Fruit fly (Drosophila melanogaster) whole organism, embryonic: Measurements from ENCODE around the gene mrva.

ENCODE experiments used
- Awh ChIP-seq: fragments of 200-800 bp; sonication (Bioruptor generic); IDR thresholded peaks from 2 replicates; pipeline ENCODE4, ENCODE4 v1.3.6; 2022; ENCODE audit warnings: missing biosample characterization, missing genetic modification characterization
- BEAF-32 ChIP-seq: fragments of 200-800 bp; sonication (Bioruptor generic); optimal IDR thresholded peaks from 3 replicates; lab custom pipeline; 2017; ENCODE audit warnings: missing biosample characterization, missing genetic modification characterization, mild to moderate bottlenecking, moderate library complexity, missing genetic modification reagents
- CG10431 ChIP-seq: fragments of 200-800 bp; sonication (Bioruptor generic); optimal IDR thresholded peaks from 3 replicates; lab custom pipeline; 2018; ENCODE audit warnings: missing biosample characterization, mild to moderate bottlenecking, missing genetic modification characterization
- CG12769 ChIP-seq: fragments of 200-800 bp; sonication (Bioruptor generic); optimal IDR thresholded peaks from 2 replicates; lab custom pipeline; 2019; ENCODE audit warnings: missing biosample characterization, mild to moderate bottlenecking, missing genetic modification characterization, moderate library complexity
- CG14710 ChIP-seq: fragments of 200-800 bp; sonication (Bioruptor generic); optimal IDR thresholded peaks from 3 replicates; lab custom pipeline; 2019; ENCODE audit warnings: missing biosample characterization, mild to moderate bottlenecking, missing genetic modification characterization, moderate library complexity
- CG15479 ChIP-seq: fragments of 200-800 bp; sonication (Bioruptor generic); optimal IDR thresholded peaks from 3 replicates; lab custom pipeline; 2019; ENCODE audit warnings: missing biosample characterization, mild to moderate bottlenecking, missing genetic modification characterization, moderate library complexity
- CG1603 ChIP-seq: fragments of 200-800 bp; sonication (Bioruptor generic); optimal IDR thresholded peaks from 2 replicates; lab custom pipeline; 2019; ENCODE audit warnings: missing biosample characterization, mild to moderate bottlenecking, missing genetic modification characterization, moderate library complexity
- CG18619 ChIP-seq: fragments of 200-800 bp; sonication (Bioruptor generic); optimal IDR thresholded peaks from 3 replicates; lab custom pipeline; 2017; ENCODE audit warnings: missing biosample characterization, mild to moderate bottlenecking, missing genetic modification characterization
- CG2199 ChIP-seq: fragments of 200-800 bp; sonication (Bioruptor generic); IDR thresholded peaks from 3 replicates; pipeline ENCODE4 v1.3.6; 2022; ENCODE audit warnings: missing biosample characterization, missing genetic modification characterization
- CG30403 ChIP-seq: fragments of 200-800 bp; sonication (Bioruptor generic); optimal IDR thresholded peaks from 3 replicates; lab custom pipeline; 2016; ENCODE audit warnings: missing biosample characterization, missing genetic modification characterization
- CG31365 ChIP-seq: fragments of 200-800 bp; sonication (Bioruptor generic); optimal IDR thresholded peaks from 2 replicates; lab custom pipeline; 2018; ENCODE audit warnings: missing biosample characterization, mild to moderate bottlenecking, missing genetic modification characterization
- CG31441 ChIP-seq: fragments of 200-800 bp; sonication (Bioruptor generic); IDR thresholded peaks from 2 replicates; pipeline ENCODE4 v1.3.6; 2022; ENCODE audit warnings: missing biosample characterization, missing genetic modification characterization
- CG3281 ChIP-seq: fragments of 200-800 bp; sonication (Bioruptor generic); optimal IDR thresholded peaks from 3 replicates; lab custom pipeline; 2017; ENCODE audit warnings: missing biosample characterization, mild to moderate bottlenecking, missing genetic modification characterization
- CG4424 ChIP-seq: fragments of 200-800 bp; sonication (Bioruptor generic); optimal IDR thresholded peaks from 3 replicates; lab custom pipeline; 2016; ENCODE audit warnings: missing biosample characterization, missing genetic modification characterization
- CG4820 ChIP-seq: fragments of 200-800 bp; sonication (Bioruptor generic); optimal IDR thresholded peaks from 3 replicates; lab custom pipeline; 2016; ENCODE audit warnings: missing biosample characterization, missing genetic modification characterization
- CG6813 ChIP-seq: fragments of 200-800 bp; sonication (Bioruptor generic); optimal IDR thresholded peaks from 2 replicates; lab custom pipeline; 2017; ENCODE audit warnings: missing biosample characterization, missing genetic modification characterization, mild to moderate bottlenecking, moderate library complexity, missing genetic modification reagents
- CG7271 ChIP-seq: fragments of 200-800 bp; sonication (Bioruptor generic); optimal IDR thresholded peaks from 2 replicates; lab custom pipeline; 2018; ENCODE audit warnings: missing biosample characterization, mild to moderate bottlenecking, missing genetic modification characterization, moderate library complexity
- D ChIP-seq, 2 experiments: fragments of 200-800 bp in 1 of 2; fragments of >200 bp in 1 of 2; sonication (Bioruptor generic) in 1 of 2; optimal IDR thresholded peaks; 2 replicates in 1 of 2; 3 replicates in 1 of 2; lab custom pipeline; 2017; ENCODE audit warnings: mild to moderate bottlenecking in 1 of 2, missing biosample characterization in 1 of 2, missing genetic modification characterization in 1 of 2, missing genetic modification reagents in 1 of 2
- Deaf1 ChIP-seq: fragments of 200-800 bp; optimal IDR thresholded peaks from 3 replicates; lab custom pipeline; 2019; ENCODE audit warnings: missing biosample characterization, mild to moderate bottlenecking, missing genetic modification characterization, moderate library complexity
- Fer1 ChIP-seq: fragments of 200-800 bp; sonication (Bioruptor generic); optimal IDR thresholded peaks from 2 replicates; lab custom pipeline; 2017; ENCODE audit warnings: missing biosample characterization, mild to moderate bottlenecking, missing genetic modification characterization
- Fer2 ChIP-seq: fragments of 200-800 bp; sonication (Bioruptor generic); optimal IDR thresholded peaks from 2 replicates; lab custom pipeline; 2018; ENCODE audit warnings: missing biosample characterization, mild to moderate bottlenecking, missing genetic modification characterization, moderate library complexity
- Mrtf ChIP-seq: fragments of 200-800 bp; sonication (Bioruptor generic); IDR thresholded peaks from 3 replicates; pipeline ENCODE4 v1.3.6; 2022; ENCODE audit warnings: missing biosample characterization, missing genetic modification characterization
- Nf-YB ChIP-seq: fragments of 200-800 bp; sonication (Bioruptor generic); optimal IDR thresholded peaks from 3 replicates; lab custom pipeline; 2019; ENCODE audit warnings: missing biosample characterization, mild to moderate bottlenecking, missing genetic modification characterization, moderate library complexity
- Nf-YC ChIP-seq: fragments of 200-800 bp; optimal IDR thresholded peaks from 3 replicates; lab custom pipeline; 2019; ENCODE audit warnings: missing biosample characterization, mild to moderate bottlenecking, missing genetic modification characterization, moderate library complexity
- PHDP ChIP-seq: fragments of 200-800 bp; sonication (Bioruptor generic); optimal IDR thresholded peaks from 3 replicates; lab custom pipeline; 2018; ENCODE audit warnings: missing biosample characterization, mild to moderate bottlenecking, missing genetic modification characterization, moderate library complexity
- Stat92E ChIP-seq, 3 experiments: fragments of >200 bp in 2 of 3; fragments of 200-800 bp in 1 of 3; sonication (Bioruptor generic) in 1 of 3; optimal IDR thresholded peaks; 2 replicates each; lab custom pipeline; 2017 to 2019; ENCODE audit warnings: missing biosample characterization in 3 of 3, missing genetic modification characterization in 3 of 3, mild to moderate bottlenecking in 1 of 3, moderate library complexity in 1 of 3
- YL-1 ChIP-seq: fragments of 200-800 bp; sonication (Bioruptor generic); optimal IDR thresholded peaks from 3 replicates; lab custom pipeline; 2017; ENCODE audit warnings: missing biosample characterization, mild to moderate bottlenecking, missing genetic modification characterization
- amos ChIP-seq: fragments of 200-800 bp; sonication (Bioruptor generic); IDR thresholded peaks from 2 replicates; pipeline ENCODE4 v1.3.6; 2022; ENCODE audit warnings: missing biosample characterization, missing genetic modification characterization; ENCODE audit not compliant: partially characterized antibody
- btn ChIP-seq: fragments of 200-800 bp; sonication (Bioruptor generic); optimal IDR thresholded peaks from 2 replicates; lab custom pipeline; 2016; ENCODE audit warnings: missing biosample characterization, missing genetic modification characterization
- cwo ChIP-seq: fragments of 200-800 bp; sonication (Bioruptor generic); optimal IDR thresholded peaks from 3 replicates; lab custom pipeline; 2017; ENCODE audit warnings: missing biosample characterization, missing genetic modification characterization, mild to moderate bottlenecking, moderate library complexity, missing genetic modification reagents
- disco-r ChIP-seq: fragments of 200-800 bp; sonication (Bioruptor generic); optimal IDR thresholded peaks from 2 replicates; lab custom pipeline; 2016; ENCODE audit warnings: missing biosample characterization, missing genetic modification characterization
- dysf ChIP-seq: fragments of 200-800 bp; sonication (Bioruptor generic); IDR thresholded peaks from 3 replicates; pipeline ENCODE4 v1.3.6; 2022; ENCODE audit warnings: missing biosample characterization, missing genetic modification characterization
- eve ChIP-seq, 2 experiments: fragments of >200 bp; optimal IDR thresholded peaks; 2 replicates each; lab custom pipeline; 2017; ENCODE audit warnings: missing biosample characterization in 2 of 2, missing genetic modification characterization in 2 of 2
- ewg ChIP-seq: fragments of 200-800 bp; sonication (Bioruptor generic); optimal IDR thresholded peaks from 3 replicates; lab custom pipeline; 2017; ENCODE audit warnings: mild to moderate bottlenecking, missing biosample characterization, missing genetic modification reagents, missing genetic modification characterization
- h ChIP-seq: fragments of >200 bp; optimal IDR thresholded peaks from 2 replicates; lab custom pipeline; 2017
- hb ChIP-seq: fragments of 200-800 bp; sonication (Bioruptor generic); IDR thresholded peaks from 3 replicates; pipeline ENCODE4 v1.3.6; 2022; ENCODE audit warnings: missing biosample characterization, missing genetic modification characterization; ENCODE audit not compliant: partially characterized antibody
- ken ChIP-seq: fragments of 200-800 bp; sonication (Bioruptor generic); IDR thresholded peaks from 3 replicates; pipeline ENCODE4 v1.3.6; 2022; ENCODE audit warnings: missing biosample characterization, missing genetic modification characterization
- oc ChIP-seq: fragments of 200-800 bp; sonication (Bioruptor generic); optimal IDR thresholded peaks from 2 replicates; lab custom pipeline; 2018; ENCODE audit warnings: missing biosample characterization, mild to moderate bottlenecking, missing genetic modification characterization, moderate library complexity
- onecut ChIP-seq: fragments of 200-800 bp; sonication (Bioruptor generic); IDR thresholded peaks from 2 replicates; pipeline ENCODE4 v1.3.6; 2022; ENCODE audit warnings: missing biosample characterization, missing genetic modification characterization
- pnt ChIP-seq: fragments of 200-800 bp; sonication (Bioruptor generic); optimal IDR thresholded peaks from 3 replicates; lab custom pipeline; 2016; ENCODE audit warnings: missing biosample characterization, missing genetic modification characterization
- prd ChIP-seq, 3 experiments: fragments of >200 bp in 2 of 3; fragments of 200-800 bp in 1 of 3; sonication (Bioruptor generic) in 1 of 3; optimal IDR thresholded peaks in 2 of 3; IDR thresholded peaks in 1 of 3; 2 replicates in 2 of 3; 3 replicates in 1 of 3; pipeline versions ENCODE4 v1.3.6 to Lab custom; 2017 to 2022; ENCODE audit warnings: missing biosample characterization in 1 of 3, missing genetic modification characterization in 1 of 3
- rib ChIP-seq: fragments of 200-800 bp; sonication (Bioruptor generic); IDR thresholded peaks from 2 replicates; pipeline ENCODE4 v1.3.6; 2022; ENCODE audit warnings: missing biosample characterization, missing genetic modification characterization
- wek ChIP-seq: fragments of 200-800 bp; sonication (Bioruptor generic); optimal IDR thresholded peaks from 3 replicates; lab custom pipeline; 2018; ENCODE audit warnings: missing biosample characterization, mild to moderate bottlenecking, missing genetic modification characterization, moderate library complexity
- wor ChIP-seq: fragments of 200-800 bp; sonication (Bioruptor generic); IDR thresholded peaks from 2 replicates; pipeline ENCODE4 v1.3.6; 2022; ENCODE audit warnings: missing biosample characterization, missing genetic modification characterization
- zfh1 ChIP-seq: fragments of 200-800 bp; sonication (Bioruptor generic); IDR thresholded peaks from 3 replicates; pipeline ENCODE4 v1.3.6; 2022; ENCODE audit warnings: missing biosample characterization, missing genetic modification characterization

mrva gene

DNA sequence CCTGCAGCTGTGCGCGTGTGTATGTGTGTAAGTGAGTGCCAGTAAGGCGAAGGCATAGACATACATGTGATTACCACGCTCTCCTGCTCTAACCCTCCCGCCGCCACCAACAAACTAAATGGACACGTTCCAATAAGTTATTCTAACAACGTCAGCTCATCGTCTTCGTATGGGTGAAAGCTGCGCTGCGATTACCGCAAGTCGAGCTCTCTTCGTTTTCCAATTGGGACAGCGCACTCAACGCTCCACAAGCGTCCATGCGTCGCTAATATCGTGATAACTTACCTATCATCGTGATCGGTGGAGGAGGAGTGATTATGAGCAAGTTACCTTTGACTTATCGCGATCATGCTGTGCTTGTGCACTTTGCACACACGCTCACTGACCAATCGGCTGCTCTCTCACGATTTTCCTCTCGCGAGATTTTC, 32.5 kb upstream of the mrva start (continued):
- TF ChIP-seq Awh: no peak
- TF ChIP-seq Deaf1 (tag; lab: Kevin White, UChicago): peak; percentile 41
- TF ChIP-seq cwo (GFP tag; lab: Kevin White, UChicago): peak; percentile 71
- peak; percentile 82 for TF ChIP-seq Nf-YC (tag; lab: Kevin White, UChicago)
- TF ChIP-seq btn (GFP tag; lab: Kevin White, UChicago): no peak
- TF ChIP-seq amos (GFP tag; lab: Robert Waterston, UW): no peak
- TF ChIP-seq rib (GFP tag; lab: Robert Waterston, UW): 0 out of 2 replicates have a peak, but pooled peaks have one; percentile 16
- TF ChIP-seq eve (GFP tag; optimal IDR thresholded peaks at IDR 0.05; lab: Kevin White, UChicago): no peak
- TF ChIP-seq dysf: peak; percentile 33; the same call in 1 of the 3 replicates
- no peak for TF ChIP-seq D (optimal IDR thresholded peaks at IDR 0.05; lab: Kevin White, UChicago)
- TF ChIP-seq D (GFP tag; optimal IDR thresholded peaks at IDR 0.05; lab: Kevin White, UChicago): no peak
- peak; percentile 71 for TF ChIP-seq onecut (GFP tag; lab: Robert Waterston, UW)
- TF ChIP-seq oc: peak; percentile 50
- peak; percentile 39; the same call in 1 of the 2 replicates for TF ChIP-seq CG31441 (GFP tag; lab: Robert Waterston, UW)
- TF ChIP-seq PHDP (tag; lab: Kevin White, UChicago): peak; percentile 17
- no peak for TF ChIP-seq disco-r (GFP tag; lab: Kevin White, UChicago)
- TF ChIP-seq Mrtf (GFP tag; lab: Robert Waterston, UW): no peak
- peak; percentile 5 for TF ChIP-seq wek (GFP tag; lab: Kevin White, UChicago)
- TF ChIP-seq CG18619 (GFP tag; lab: Kevin White, UChicago): no peak
- TF ChIP-seq Stat92E (GFP tag; optimal IDR thresholded peaks at IDR 0.05; lab: Kevin White, UChicago): no peak
- TF ChIP-seq CG15479: no peak
- no peak for TF ChIP-seq ken
- TF ChIP-seq CG3281 (GFP tag; lab: Kevin White, UChicago): no peak
- no peak for TF ChIP-seq ewg
- no peak for TF ChIP-seq CG4424 (GFP tag; lab: Kevin White, UChicago)
- TF ChIP-seq hb (GFP tag; lab: Robert Waterston, UW): no peak
- no peak for TF ChIP-seq pnt
- no peak for TF ChIP-seq CG7271 (tag; lab: Kevin White, UChicago)
- TF ChIP-seq Fer2 (tag; lab: Kevin White, UChicago): no peak
- no peak for TF ChIP-seq BEAF-32 (GFP tag; lab: Kevin White, UChicago)
- TF ChIP-seq wor: no peak
- TF ChIP-seq CG30403 (GFP tag; lab: Kevin White, UChicago): peak; percentile 13
- TF ChIP-seq CG2199: peak; percentile 83
- peak; percentile 99 for TF ChIP-seq CG10431 (GFP tag; lab: Kevin White, UChicago)
- no peak for TF ChIP-seq CG31365 (tag; lab: Kevin White, UChicago)
- peak; percentile 18 for TF ChIP-seq Fer1 (GFP tag; lab: Kevin White, UChicago)
- no peak for TF ChIP-seq CG14710
- TF ChIP-seq h (lab: Kevin White, UChicago): no peak
- no peak for TF ChIP-seq prd (optimal IDR thresholded peaks at IDR 0.05; lab: Kevin White, UChicago)
- peak; percentile 32; the same call in 1 of the 3 replicates for TF ChIP-seq prd (GFP tag; IDR thresholded peaks at IDR 0.05; lab: Robert Waterston, UW)
- peak; percentile 51 for TF ChIP-seq CG12769 (tag; lab: Kevin White, UChicago)
- peak; percentile 2 for TF ChIP-seq CG1603 (tag; lab: Kevin White, UChicago)
- TF ChIP-seq Nf-YB (GFP tag; lab: Kevin White, UChicago): peak; percentile 29
- 0 out of 3 replicates have a peak, but pooled peaks have one; percentile 38 for TF ChIP-seq zfh1 (GFP tag; lab: Robert Waterston, UW)
- peak; percentile 18 for TF ChIP-seq CG6813 (GFP tag; lab: Kevin White, UChicago)
- TF ChIP-seq CG4820 (GFP tag; lab: Kevin White, UChicago): peak; percentile 98
- peak; percentile 4 for TF ChIP-seq YL-1 (GFP tag; lab: Kevin White, UChicago)
- TF ChIP-seq, all 482 proteins: peak for 87
